Fruit fly (Drosophila melanogaster) whole organism, embryonic: ENCODE results near the gene CG15717.
A peak's percentile ranks its signal among the peaks of the same experiment; 100 is the strongest.

Experiments used
- Asciz ChIP-seq: fragments of 200-800 bp; sonication (Bioruptor generic); optimal IDR thresholded peaks from 2 replicates; lab custom pipeline; 2017; ENCODE audit warnings: missing biosample characterization, mild to moderate bottlenecking, missing genetic modification characterization, missing genetic modification reagents
- Blimp-1 ChIP-seq: fragments of 200-800 bp; sonication (Bioruptor generic); optimal IDR thresholded peaks from 3 replicates; lab custom pipeline; 2018; ENCODE audit warnings: missing biosample characterization, missing genetic modification characterization, mild to moderate bottlenecking, moderate library complexity, missing genetic modification reagents
- BtbVII ChIP-seq: fragments of 200-800 bp; sonication (Bioruptor generic); optimal IDR thresholded peaks from 3 replicates; lab custom pipeline; 2017; ENCODE audit warnings: missing biosample characterization, mild to moderate bottlenecking, missing genetic modification characterization
- CG12391 ChIP-seq: fragments of 200-800 bp; sonication (Bioruptor generic); optimal IDR thresholded peaks from 3 replicates; lab custom pipeline; 2018; ENCODE audit warnings: missing biosample characterization, mild to moderate bottlenecking, missing genetic modification characterization, moderate library complexity
- CG15601 ChIP-seq: fragments of 200-800 bp; sonication (Bioruptor generic); optimal IDR thresholded peaks from 3 replicates; lab custom pipeline; 2019; ENCODE audit warnings: missing biosample characterization, mild to moderate bottlenecking, missing genetic modification characterization, moderate library complexity
- CG17328 ChIP-seq: fragments of 200-800 bp; sonication (Bioruptor generic); IDR thresholded peaks from 2 replicates; pipeline ENCODE4 v1.3.6; 2022; ENCODE audit warnings: missing biosample characterization, missing genetic modification characterization
- CG17359 ChIP-seq: fragments of 200-800 bp; sonication (Bioruptor generic); optimal IDR thresholded peaks from 3 replicates; lab custom pipeline; 2018; ENCODE audit warnings: missing biosample characterization, mild to moderate bottlenecking, missing genetic modification characterization, moderate library complexity
- CG17385 ChIP-seq: fragments of 200-800 bp; sonication (Bioruptor generic); optimal IDR thresholded peaks from 3 replicates; lab custom pipeline; 2018; ENCODE audit warnings: missing biosample characterization, mild to moderate bottlenecking, missing genetic modification characterization
- CG18262 ChIP-seq: fragments of 200-800 bp; optimal IDR thresholded peaks from 3 replicates; lab custom pipeline; 2019; ENCODE audit warnings: missing biosample characterization, mild to moderate bottlenecking, missing genetic modification characterization, moderate library complexity
- CG1832 ChIP-seq: fragments of 200-800 bp; sonication (Bioruptor generic); optimal IDR thresholded peaks from 2 replicates; lab custom pipeline; 2017; ENCODE audit warnings: missing biosample characterization, mild to moderate bottlenecking, missing genetic modification characterization, inconsistent platforms
- CG30431 ChIP-seq: fragments of 200-800 bp; sonication (Bioruptor generic); optimal IDR thresholded peaks from 2 replicates; lab custom pipeline; 2017; ENCODE audit warnings: missing biosample characterization, missing genetic modification characterization
- CG32772 ChIP-seq: fragments of 200-800 bp; sonication (Bioruptor generic); IDR thresholded peaks from 2 replicates; pipeline ENCODE4 v1.3.6; 2022; ENCODE audit warnings: missing biosample characterization, missing genetic modification characterization
- CG3281 ChIP-seq: fragments of 200-800 bp; sonication (Bioruptor generic); optimal IDR thresholded peaks from 3 replicates; lab custom pipeline; 2017; ENCODE audit warnings: missing biosample characterization, mild to moderate bottlenecking, missing genetic modification characterization
- CG3407 ChIP-seq: fragments of 200-800 bp; sonication (Bioruptor generic); optimal IDR thresholded peaks from 2 replicates; lab custom pipeline; 2018; ENCODE audit warnings: missing biosample characterization, mild to moderate bottlenecking, missing genetic modification characterization
- CG3847 ChIP-seq: fragments of 200-800 bp; sonication (Bioruptor generic); IDR thresholded peaks from 2 replicates; pipeline ENCODE4 v1.3.6; 2022; ENCODE audit warnings: missing biosample characterization, missing genetic modification characterization
- CG4404 ChIP-seq: fragments of 200-800 bp; sonication (Bioruptor generic); IDR thresholded peaks from 2 replicates; pipeline ENCODE4 v1.3.6; 2022; ENCODE audit warnings: missing biosample characterization, missing genetic modification characterization
- CG5953 ChIP-seq: fragments of 200-800 bp; sonication (Bioruptor generic); IDR thresholded peaks from 2 replicates; pipeline ENCODE4 v1.3.6; 2022; ENCODE audit warnings: missing biosample characterization, missing genetic modification characterization
- CG6175 ChIP-seq: fragments of 200-800 bp; sonication (Bioruptor generic); IDR thresholded peaks from 3 replicates; pipeline ENCODE4 v1.3.6; 2022; ENCODE audit warnings: missing biosample characterization, missing genetic modification characterization
- CG7372 ChIP-seq: fragments of 200-800 bp; sonication (Bioruptor generic); IDR thresholded peaks from 2 replicates; pipeline ENCODE4 v1.3.6; 2022; ENCODE audit warnings: missing biosample characterization, missing genetic modification characterization
- CG7556 ChIP-seq: fragments of 200-800 bp; sonication (Bioruptor generic); optimal IDR thresholded peaks from 2 replicates; lab custom pipeline; 2017; ENCODE audit warnings: missing biosample characterization, mild to moderate bottlenecking, missing genetic modification characterization
- CG7786 ChIP-seq: fragments of 200-800 bp; sonication (Bioruptor generic); optimal IDR thresholded peaks from 2 replicates; lab custom pipeline; 2016; ENCODE audit warnings: missing biosample characterization, missing genetic modification characterization
- CkIIα-i1 ChIP-seq: fragments of 200-800 bp; sonication (Bioruptor generic); IDR thresholded peaks from 2 replicates; pipeline ENCODE4 v1.3.6; 2022; ENCODE audit warnings: missing biosample characterization, missing genetic modification characterization
- D ChIP-seq, 2 experiments: fragments of 200-800 bp in 1 of 2; fragments of >200 bp in 1 of 2; sonication (Bioruptor generic) in 1 of 2; optimal IDR thresholded peaks; 2 replicates in 1 of 2; 3 replicates in 1 of 2; lab custom pipeline; 2017; ENCODE audit warnings: mild to moderate bottlenecking in 1 of 2, missing biosample characterization in 1 of 2, missing genetic modification characterization in 1 of 2, missing genetic modification reagents in 1 of 2
- Dip3 ChIP-seq: fragments of 200-800 bp; sonication (Bioruptor generic); optimal IDR thresholded peaks from 3 replicates; lab custom pipeline; 2016; ENCODE audit warnings: missing biosample characterization, missing genetic modification characterization
- Doc2 ChIP-seq: fragments of 200-800 bp; sonication (Bioruptor generic); IDR thresholded peaks from 2 replicates; pipeline ENCODE4 v1.3.6; 2022; ENCODE audit warnings: missing biosample characterization, missing genetic modification characterization
- Fer1 ChIP-seq: fragments of 200-800 bp; sonication (Bioruptor generic); optimal IDR thresholded peaks from 2 replicates; lab custom pipeline; 2017; ENCODE audit warnings: missing biosample characterization, mild to moderate bottlenecking, missing genetic modification characterization
- HHEX ChIP-seq: fragments of 200-800 bp; sonication (Bioruptor generic); optimal IDR thresholded peaks from 3 replicates; lab custom pipeline; 2017; ENCODE audit warnings: missing biosample characterization, mild to moderate bottlenecking, missing genetic modification characterization, missing genetic modification reagents
- Meics ChIP-seq: fragments of 200-800 bp; sonication (Bioruptor generic); optimal IDR thresholded peaks from 2 replicates; lab custom pipeline; 2017; ENCODE audit warnings: missing biosample characterization, mild to moderate bottlenecking, missing genetic modification characterization
- Mes4 ChIP-seq: fragments of 200-800 bp; sonication (Bioruptor generic); optimal IDR thresholded peaks from 2 replicates; lab custom pipeline; 2016; ENCODE audit warnings: missing biosample characterization, missing genetic modification characterization
- Myb ChIP-seq: fragments of 200-800 bp; sonication (Bioruptor generic); optimal IDR thresholded peaks from 2 replicates; lab custom pipeline; 2016; ENCODE audit warnings: missing biosample characterization, missing genetic modification characterization
- NK7.1 ChIP-seq: fragments of 200-800 bp; sonication (Bioruptor generic); optimal IDR thresholded peaks from 3 replicates; lab custom pipeline; 2016; ENCODE audit warnings: missing biosample characterization, missing genetic modification characterization
- Nf-YA ChIP-seq: fragments of 200-800 bp; sonication (Bioruptor generic); IDR thresholded peaks from 2 replicates; pipeline ENCODE4 v1.3.6; 2022; ENCODE audit warnings: missing biosample characterization, missing genetic modification characterization
- Oli ChIP-seq: fragments of 200-800 bp; sonication (Bioruptor generic); optimal IDR thresholded peaks from 2 replicates; lab custom pipeline; 2018; ENCODE audit warnings: missing biosample characterization, mild to moderate bottlenecking, missing genetic modification characterization, moderate library complexity
- Vsx1 ChIP-seq: fragments of 200-800 bp; sonication (Bioruptor generic); optimal IDR thresholded peaks from 2 replicates; lab custom pipeline; 2017; ENCODE audit warnings: missing biosample characterization, mild to moderate bottlenecking, missing genetic modification characterization, missing genetic modification reagents
- Xrp1 ChIP-seq: fragments of 200-800 bp; sonication (Bioruptor generic); IDR thresholded peaks from 2 replicates; pipeline ENCODE4 v1.3.6; 2022; ENCODE audit warnings: missing biosample characterization, missing genetic modification characterization
- ap ChIP-seq: fragments of 200-800 bp; sonication (Bioruptor generic); IDR thresholded peaks from 2 replicates; pipeline ENCODE4 v1.3.6; 2022; ENCODE audit warnings: missing biosample characterization, missing genetic modification characterization
- ara ChIP-seq: fragments of 200-800 bp; sonication (Bioruptor generic); IDR thresholded peaks from 2 replicates; pipeline ENCODE4 v1.3.6; 2022; ENCODE audit warnings: missing biosample characterization, missing genetic modification characterization
- chm ChIP-seq: fragments of 200-800 bp; sonication (Bioruptor generic); IDR thresholded peaks from 2 replicates; pipeline ENCODE4 v1.3.6; 2022; ENCODE audit warnings: missing biosample characterization, missing genetic modification characterization
- chn ChIP-seq: fragments of 200-800 bp; sonication (Bioruptor generic); optimal IDR thresholded peaks from 2 replicates; lab custom pipeline; 2016; ENCODE audit warnings: missing biosample characterization, missing genetic modification characterization
- crol ChIP-seq: fragments of 200-800 bp; sonication (Bioruptor generic); IDR thresholded peaks from 2 replicates; pipeline ENCODE4 v1.3.6; 2022; ENCODE audit warnings: missing biosample characterization, missing genetic modification characterization
- crp ChIP-seq, 2 experiments: fragments of 200-800 bp; sonication (Bioruptor generic); optimal IDR thresholded peaks; 2 replicates in 1 of 2; 3 replicates in 1 of 2; lab custom pipeline; 2017; ENCODE audit warnings: missing biosample characterization in 2 of 2, missing genetic modification characterization in 2 of 2, mild to moderate bottlenecking in 1 of 2, moderate library complexity in 1 of 2
- hkb ChIP-seq, 2 experiments: fragments of 200-800 bp in 1 of 2; fragments of >200 bp in 1 of 2; sonication (Bioruptor generic) in 1 of 2; IDR thresholded peaks in 1 of 2; optimal IDR thresholded peaks in 1 of 2; 2 replicates each; pipeline versions ENCODE4 v1.3.6 to Lab custom; 2017 to 2022; ENCODE audit warnings: missing biosample characterization in 1 of 2, missing genetic modification characterization in 1 of 2
- jigr1 ChIP-seq: fragments of 200-800 bp; sonication (Bioruptor generic); IDR thresholded peaks from 3 replicates; pipeline ENCODE4 v1.3.6; 2022; ENCODE audit warnings: missing biosample characterization, missing genetic modification characterization
- lola ChIP-seq, 3 experiments: fragments of >200 bp in 2 of 3; fragments of 200-800 bp in 1 of 3; sonication (Bioruptor generic) in 1 of 3; optimal IDR thresholded peaks; 2 replicates each; lab custom pipeline; 2017 to 2019; ENCODE audit warnings: missing biosample characterization in 3 of 3, missing genetic modification characterization in 3 of 3, mild to moderate bottlenecking in 1 of 3, moderate library complexity in 1 of 3
- phol ChIP-seq: fragments of 200-800 bp; sonication (Bioruptor generic); optimal IDR thresholded peaks from 3 replicates; lab custom pipeline; 2018; ENCODE audit warnings: missing biosample characterization, mild to moderate bottlenecking, missing genetic modification characterization, moderate library complexity
- seq ChIP-seq: fragments of 200-800 bp; sonication (Bioruptor generic); IDR thresholded peaks from 2 replicates; pipeline ENCODE4 v1.3.6; 2022; ENCODE audit warnings: missing biosample characterization, missing genetic modification characterization
- zfh1 ChIP-seq: fragments of 200-800 bp; sonication (Bioruptor generic); IDR thresholded peaks from 3 replicates; pipeline ENCODE4 v1.3.6; 2022; ENCODE audit warnings: missing biosample characterization, missing genetic modification characterization

Gene CG15717

dm6 chrX:13136939-13137697, 8.4 kb downstream of the CG15717 start:
- TF ChIP-seq Xrp1 (peak; percentile 73), CG7786 (GFP tag; lab: Kevin White, UChicago) (no peak), CG17328 (GFP tag; lab: Robert Waterston, UW) (peak; percentile 75), NK7.1 (GFP tag; lab: Kevin White, UChicago) (no peak), CG32772 (peak; percentile 73; the same call in 1 of the 2 replicates), CG3281 (GFP tag; lab: Kevin White, UChicago) (no peak), Meics (GFP tag; lab: Kevin White, UChicago) (peak; percentile 11), CG3407 (GFP tag; lab: Kevin White, UChicago) (peak; percentile 33), crp (GFP tag; optimal IDR thresholded peaks at IDR 0.05; lab: Kevin White, UChicago) (no peak), Fer1 (GFP tag; lab: Kevin White, UChicago) (peak; percentile 22), ap (peak; percentile 58), Asciz (GFP tag; lab: Kevin White, UChicago) (peak; percentile 50), jigr1 (GFP tag; lab: Robert Waterston, UW) (0 out of 3 replicates have a peak, but pooled peaks have one; percentile 52), CG3847 (peak; percentile 19; the same call in 1 of the 2 replicates), CG17359 (peak; percentile 58), lola (GFP tag; optimal IDR thresholded peaks at IDR 0.05; lab: Kevin White, UChicago) (no peak), CG5953 (GFP tag; lab: Robert Waterston, UW) (peak; percentile 83), Oli (tag; lab: Kevin White, UChicago) (peak; percentile 45), seq (GFP tag; lab: Robert Waterston, UW) (peak; percentile 67; the same call in 1 of the 2 replicates), CG12391 (tag; lab: Kevin White, UChicago) (peak; percentile 44), CkIIα-i1 (GFP tag; lab: Robert Waterston, UW) (no peak), Doc2 (GFP tag; lab: Robert Waterston, UW) (no peak), CG1832 (GFP tag; lab: Kevin White, UChicago) (no peak), chn (no peak), Myb (no peak), CG7372 (GFP tag; lab: Robert Waterston, UW) (0 out of 2 replicates have a peak, but pooled peaks have one; percentile 11), Vsx1 (GFP tag; lab: Kevin White, UChicago) (no peak), D (optimal IDR thresholded peaks at IDR 0.05; lab: Kevin White, UChicago) (no peak), D (GFP tag; optimal IDR thresholded peaks at IDR 0.05; lab: Kevin White, UChicago) (peak; percentile 38), CG7556 (GFP tag; lab: Kevin White, UChicago) (peak; percentile 39), hkb (optimal IDR thresholded peaks at IDR 0.05; lab: Kevin White, UChicago) (no peak), hkb (GFP tag; IDR thresholded peaks at IDR 0.05; lab: Robert Waterston, UW) (peak; percentile 81), Nf-YA (GFP tag; lab: Robert Waterston, UW) (peak; percentile 41; the same call in 1 of the 2 replicates), Dip3 (GFP tag; lab: Kevin White, UChicago) (no peak), CG30431 (GFP tag; lab: Kevin White, UChicago) (no peak), CG17385 (GFP tag; lab: Kevin White, UChicago) (no peak), CG4404 (GFP tag; lab: Robert Waterston, UW) (0 out of 2 replicates have a peak, but pooled peaks have one; percentile 8), chm (GFP tag; lab: Robert Waterston, UW) (0 out of 2 replicates have a peak, but pooled peaks have one; percentile 13), zfh1 (peak; percentile 69; the same call in 2 of the 3 replicates), phol (tag; lab: Kevin White, UChicago) (peak; percentile 47), Blimp-1 (GFP tag; lab: Kevin White, UChicago) (peak; percentile 98), CG15601 (tag; lab: Kevin White, UChicago) (peak; percentile 50), BtbVII (GFP tag; lab: Kevin White, UChicago) (peak; percentile 13), CG18262 (peak; percentile 55), HHEX (peak; percentile 30), ara (GFP tag; lab: Robert Waterston, UW) (peak; percentile 66; the same call in 1 of the 2 replicates), crol (GFP tag; lab: Robert Waterston, UW) (peak; percentile 31; the same call in 1 of the 2 replicates), Mes4 (GFP tag; lab: Kevin White, UChicago) (no peak), CG6175 (no peak)
